Worm (Caenorhabditis elegans): ENCODE measurements around the gene Y46C8AM.1.

Y46C8AM.1 gene

DNA sequence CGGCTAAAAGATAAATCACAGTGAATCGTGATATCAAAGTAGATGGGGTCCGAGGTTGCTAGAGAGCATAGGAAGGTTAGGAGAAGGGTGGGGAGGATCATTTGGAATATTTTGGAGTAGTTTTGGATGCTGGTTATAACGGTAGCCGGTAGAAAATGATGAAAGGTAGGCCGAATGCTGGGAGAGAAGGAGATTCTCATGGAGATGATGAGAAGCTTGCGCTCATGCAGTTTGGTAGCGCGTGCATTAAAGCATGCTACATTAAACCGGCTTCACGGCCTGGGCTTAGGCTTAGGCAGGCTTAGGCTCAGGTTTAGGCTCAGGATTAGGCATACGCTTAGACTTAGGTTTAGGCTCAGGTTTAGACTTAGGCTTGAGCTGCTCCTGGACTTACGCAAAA is 31.6 kb downstream of the Y46C8AM.1 start, which contains the start of gene F47C12.13:
Gene F47C12.13, minus strand, starts transcription at position 101 of the 400 bp plus-strand sequence.
- TF ChIP-seq ceh-24 (tag; optimal IDR thresholded peaks at IDR 0.05) = no peak
- TF ChIP-seq Y22D7AL.16 (tag; optimal IDR thresholded peaks at IDR 0.05) = no peak
- no peak for TF ChIP-seq sdc-2 (tag; optimal IDR thresholded peaks at IDR 0.05)
- TF ChIP-seq ceh-31 (tag; optimal IDR thresholded peaks at IDR 0.05) = no peak
- no peak for TF ChIP-seq dmd-4 (tag; optimal IDR thresholded peaks at IDR 0.05; ENCODE audit: borderline replicate concordance)
- TF ChIP-seq elt-2 (tag; optimal IDR thresholded peaks at IDR 0.05) = no peak
- no peak for TF ChIP-seq pag-3 (tag; optimal IDR thresholded peaks at IDR 0.05; ENCODE audit: borderline replicate concordance)
- TF ChIP-seq ceh-22 (tag; optimal IDR thresholded peaks at IDR 0.05) = no peak
- TF ChIP-seq ttx-3 (tag; optimal IDR thresholded peaks at IDR 0.05) = no peak
- TF ChIP-seq pax-1 (tag; optimal IDR thresholded peaks at IDR 0.05) = no peak
- no peak for TF ChIP-seq ztf-16 (tag; optimal IDR thresholded peaks at IDR 0.05)
- no peak for TF ChIP-seq fkh-10 (GFP tag; optimal IDR thresholded peaks at IDR 0.05)
- TF ChIP-seq gmeb-2 (tag; optimal IDR thresholded peaks at IDR 0.05) = no peak
- no peak for TF ChIP-seq sox-2 (GFP tag; IDR thresholded peaks at IDR 0.05)
- TF ChIP-seq C38D4.7 (GFP tag; optimal IDR thresholded peaks at IDR 0.05) = no peak
- no peak for TF ChIP-seq C08G9.2 (tag; optimal IDR thresholded peaks at IDR 0.05)
- no peak for TF ChIP-seq zip-5 (tag; optimal IDR thresholded peaks at IDR 0.05)
- no peak for TF ChIP-seq nhr-232 (tag; optimal IDR thresholded peaks at IDR 0.05)

DNA sequence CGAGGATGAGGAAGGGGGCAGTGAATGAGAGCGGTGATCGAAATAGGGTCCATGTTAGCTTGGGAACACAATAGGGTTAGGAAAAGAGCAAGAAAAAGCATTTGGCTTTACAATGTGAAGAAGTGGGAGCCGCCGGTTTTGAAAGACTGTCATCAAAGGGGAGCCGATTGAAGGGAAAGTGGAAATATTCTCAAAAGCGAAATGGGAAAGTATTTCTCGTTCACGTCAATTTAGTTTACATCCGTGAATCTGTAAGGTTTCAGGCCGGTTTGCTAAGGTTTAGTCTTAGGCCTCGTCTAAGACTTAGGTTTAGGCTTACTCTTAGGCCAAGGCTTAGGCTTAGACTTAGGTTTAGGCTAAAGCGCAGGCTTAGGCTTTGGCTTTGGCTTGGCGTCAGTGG is 32.7 kb downstream of the Y46C8AM.1 start, which contains the start of gene F47C12.7:
Gene F47C12.7, minus strand, starts transcription at position 101 of the 400 bp plus-strand sequence.
- TF ChIP-seq nhr-11 (tag; optimal IDR thresholded peaks at IDR 0.05) (no peak), ceh-6 (GFP tag; optimal IDR thresholded peaks at IDR 0.05) (no peak), ceh-19 (GFP tag; optimal IDR thresholded peaks at IDR 0.05) (no peak), madf-2 (tag; optimal IDR thresholded peaks at IDR 0.05) (no peak), sox-2 (GFP tag; IDR thresholded peaks at IDR 0.05) (no peak), ets-4 (tag; optimal IDR thresholded peaks at IDR 0.05) (no peak), odd-2 (tag; optimal IDR thresholded peaks at IDR 0.05) (no peak), ceh-9 (tag; optimal IDR thresholded peaks at IDR 0.05) (no peak), hlh-30 (tag; optimal IDR thresholded peaks at IDR 0.05; ENCODE audit: insufficient read depth) (no peak), ztf-16 (tag; optimal IDR thresholded peaks at IDR 0.05) (no peak), rnt-1 (tag; optimal IDR thresholded peaks at IDR 0.05) (no peak), pat-9 (tag; optimal IDR thresholded peaks at IDR 0.05) (no peak), hlh-6 (tag; optimal IDR thresholded peaks at IDR 0.05) (no peak), ceh-18 (tag; optimal IDR thresholded peaks at IDR 0.05) (no peak), unc-55 (GFP tag; optimal IDR thresholded peaks at IDR 0.05) (no peak), ceh-48 (tag; optimal IDR thresholded peaks at IDR 0.05) (no peak)

DNA sequence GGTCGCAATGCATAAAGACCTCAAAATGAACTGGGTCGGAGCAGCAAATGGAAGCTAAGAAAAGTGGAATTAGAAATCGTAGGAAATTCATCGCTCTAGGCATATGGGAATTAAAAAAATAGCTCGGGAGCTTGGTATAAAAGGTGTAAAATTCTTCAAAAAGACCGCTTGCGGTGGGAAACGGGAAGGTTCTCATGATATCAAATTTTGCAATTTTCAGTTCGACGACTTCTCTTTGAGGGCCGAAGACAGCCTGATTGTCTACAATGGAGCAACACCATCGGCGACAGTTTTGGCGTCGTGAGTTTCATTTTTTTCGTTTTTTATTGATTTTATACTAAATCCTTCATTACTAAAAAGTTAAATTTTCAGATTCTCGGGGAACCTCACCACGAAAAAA is 35.8 kb downstream of the Y46C8AM.1 start, which contains the start of gene F47C12.8:
Gene F47C12.8, minus strand, starts transcription at position 101 of the 400 bp plus-strand sequence.
- TF ChIP-seq nfya-1 (tag; optimal IDR thresholded peaks at IDR 0.05) (no peak), pax-1 (tag; optimal IDR thresholded peaks at IDR 0.05) (no peak), sox-2 (GFP tag; IDR thresholded peaks at IDR 0.05) (no peak), gmeb-2 (tag; optimal IDR thresholded peaks at IDR 0.05) (no peak), rnt-1 (tag; optimal IDR thresholded peaks at IDR 0.05) (no peak), mec-3 (tag; optimal IDR thresholded peaks at IDR 0.05; ENCODE audit: borderline replicate concordance) (no peak), tbx-7 (tag; optimal IDR thresholded peaks at IDR 0.05) (no peak), npax-4 (tag; optimal IDR thresholded peaks at IDR 0.05) (no peak), fax-1 (tag; optimal IDR thresholded peaks at IDR 0.05) (no peak), syd-9 (tag; optimal IDR thresholded peaks at IDR 0.05) (no peak), ceh-45 (GFP tag; IDR thresholded peaks at IDR 0.05) (no peak), lin-11 (tag; optimal IDR thresholded peaks at IDR 0.05) (no peak), elt-2 (tag; optimal IDR thresholded peaks at IDR 0.05) (no peak), nhr-232 (tag; optimal IDR thresholded peaks at IDR 0.05) (no peak), elt-4 (tag; optimal IDR thresholded peaks at IDR 0.05) (no peak), ceh-22 (tag; optimal IDR thresholded peaks at IDR 0.05) (no peak), dve-1 (tag; optimal IDR thresholded peaks at IDR 0.05) (no peak), zip-5 (tag; optimal IDR thresholded peaks at IDR 0.05) (no peak), fkh-10 (GFP tag; optimal IDR thresholded peaks at IDR 0.05) (no peak)
